Worm (Caenorhabditis elegans) whole organism, midembryonic: Measurements from ENCODE around the gene F13E9.5.

Source experiments
- T22C8.4 ChIP-seq: fragments of 200-800 bp; sonication (Bioruptor generic); IDR thresholded peaks from 2 replicates; pipeline ENCODE4 v1.3.6; 2022; ENCODE audit warnings: missing genetic modification characterization, missing compliant biosample characterization
- flt-1 ChIP-seq: fragments of 200-800 bp; sonication (Bioruptor generic); IDR thresholded peaks from 2 replicates; pipeline ENCODE4 v1.3.6; 2022; ENCODE audit warnings: missing genetic modification characterization, missing compliant biosample characterization
- klf-2 ChIP-seq: fragments of 200-800 bp; sonication (Bioruptor generic); conservative IDR thresholded peaks from 2 replicates; pipeline ENCODE4 v1.3.6; 2022; ENCODE audit warnings: missing genetic modification reagents, missing genetic modification characterization, missing compliant biosample characterization
- med-1 ChIP-seq: sonication (generic microtip); optimal IDR thresholded peaks from 2 replicates; lab custom pipeline; 2017; ENCODE audit warnings: missing genetic modification characterization, mild to moderate bottlenecking, missing compliant biosample characterization, antibody characterized with exemption, missing genetic modification reagents; ENCODE audit not compliant: insufficient read depth
- ztf-23 ChIP-seq: fragments of 200-800 bp; sonication (Bioruptor generic); IDR thresholded peaks from 2 replicates; pipeline ENCODE4 v1.3.6; 2022; ENCODE audit warnings: missing genetic modification reagents, missing genetic modification characterization, missing compliant biosample characterization
- ztf-29 ChIP-seq: fragments of 200-800 bp; sonication (Bioruptor generic); IDR thresholded peaks from 2 replicates; pipeline ENCODE4 v1.3.6; 2022; ENCODE audit warnings: missing genetic modification reagents, missing genetic modification characterization, missing compliant biosample characterization

DNA sequence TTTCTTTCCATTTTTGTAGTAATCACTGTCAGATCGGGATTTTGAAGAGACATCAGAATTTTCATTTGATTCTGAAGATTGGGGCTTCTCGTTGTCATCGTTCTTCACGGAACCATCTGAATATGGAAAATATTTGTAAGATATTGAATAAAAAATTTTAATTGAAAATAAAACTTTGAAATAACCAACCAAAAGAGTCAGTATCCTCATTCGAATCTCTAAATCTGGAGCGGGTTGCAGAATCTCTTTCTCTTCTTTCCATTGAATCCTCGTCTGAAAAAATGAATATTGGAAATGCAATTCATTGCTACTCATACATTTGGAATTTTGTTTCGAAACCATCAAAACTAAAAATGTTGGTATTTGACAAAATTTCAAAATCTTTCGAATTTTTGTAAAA lies 14.0 kb upstream of the F13E9.5 start:
- TF ChIP-seq ztf-23 (GFP tag; lab: Robert Waterston, UW) = no peak
- TF ChIP-seq flt-1 (GFP tag; lab: Robert Waterston, UW) = no peak
- TF ChIP-seq T22C8.4 (GFP tag; lab: Robert Waterston, UW) = no peak
- no peak for TF ChIP-seq med-1 (GFP tag; lab: Kevin White, UChicago)
- TF ChIP-seq ztf-29 (GFP tag; lab: Robert Waterston, UW) = no peak
- no peak for TF ChIP-seq klf-2 (GFP tag; lab: Robert Waterston, UW)
